Worm (Caenorhabditis elegans) whole organism, late embryonic: ENCODE measurements around the gene fbxa-39.

ENCODE experiments used
- C38D4.7 ChIP-seq: fragments of 200-800 bp; sonication (Bioruptor generic); optimal IDR thresholded peaks from 2 replicates; lab custom pipeline; 2018; ENCODE audit warnings: mild to moderate bottlenecking, missing genetic modification characterization, moderate library complexity, missing compliant biosample characterization
- Y22D7AL.16 ChIP-seq: sonication (generic microtip); optimal IDR thresholded peaks from 2 replicates; lab custom pipeline; 2016; ENCODE audit warnings: missing genetic modification characterization, missing compliant biosample characterization
- ets-4 ChIP-seq: sonication (generic microtip); optimal IDR thresholded peaks from 2 replicates; lab custom pipeline; 2016; ENCODE audit warnings: missing genetic modification characterization, missing compliant biosample characterization
- fkh-6 ChIP-seq: sonication (generic microtip); optimal IDR thresholded peaks from 2 replicates; lab custom pipeline; 2016; ENCODE audit warnings: missing genetic modification characterization, missing compliant biosample characterization
- hlh-8 ChIP-seq: sonication (generic microtip); optimal IDR thresholded peaks from 2 replicates; lab custom pipeline; 2016; ENCODE audit warnings: missing genotype, missing genetic modification characterization, missing compliant biosample characterization
- nfya-1 ChIP-seq: sonication (generic microtip); optimal IDR thresholded peaks from 2 replicates; lab custom pipeline; 2017; ENCODE audit warnings: missing genetic modification characterization, mild to moderate bottlenecking, missing compliant biosample characterization, antibody characterized with exemption, moderate library complexity
- rnt-1 ChIP-seq: sonication (generic microtip); optimal IDR thresholded peaks from 2 replicates; lab custom pipeline; 2016; ENCODE audit warnings: missing genetic modification characterization, missing compliant biosample characterization

DNA sequence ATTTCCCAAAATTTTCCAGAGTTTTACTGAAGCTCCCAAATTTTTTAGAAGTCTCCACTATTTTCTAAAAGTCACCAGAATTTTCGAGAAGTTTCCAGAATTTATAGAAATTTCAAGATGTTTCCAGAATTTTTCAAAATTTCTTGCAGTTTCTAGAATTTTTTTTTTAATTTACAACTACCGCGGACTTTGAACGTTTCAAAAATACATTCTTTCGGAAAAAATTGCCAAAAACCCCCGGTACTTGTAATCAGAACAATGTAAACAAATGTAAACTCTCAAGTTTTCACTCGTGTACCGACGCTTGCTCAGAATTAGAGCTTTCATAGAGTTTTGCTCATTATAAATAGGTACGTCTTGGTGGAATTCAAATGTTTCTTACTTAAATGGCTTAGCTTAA lies at the start of gene fbxa-39:
- no peak for TF ChIP-seq nfya-1 (tag; lab: Kevin White, UChicago)
- TF ChIP-seq rnt-1 (tag; lab: Kevin White, UChicago): no peak
- TF ChIP-seq fkh-6: no peak
- no peak for TF ChIP-seq Y22D7AL.16 (tag; lab: Kevin White, UChicago)
- TF ChIP-seq hlh-8 (tag; lab: Kevin White, UChicago): no peak
- TF ChIP-seq ets-4 (tag; lab: Kevin White, UChicago): no peak
- TF ChIP-seq C38D4.7 (GFP tag; lab: Kevin White, UChicago): no peak
